Fruit fly (Drosophila melanogaster): ENCODE measurements around the gene Exo84.

Gene Exo84

dm6 chr3R:26072477-26072876 is 20.4 kb upstream of the Exo84 start (continued):
- TF ChIP-seq eve (GFP tag; optimal IDR thresholded peaks at IDR 0.05) (no peak), HLH4C (GFP tag; IDR thresholded peaks at IDR 0.05; ENCODE audit: partially characterized antibody) (no peak), CG2116 (GFP tag; optimal IDR thresholded peaks at IDR 0.05) (no peak), chn (GFP tag; optimal IDR thresholded peaks at IDR 0.05) (no peak), H15 (GFP tag; IDR thresholded peaks at IDR 0.05) (no peak), cas (GFP tag; IDR thresholded peaks at IDR 0.05) (no peak), CG6813 (GFP tag; optimal IDR thresholded peaks at IDR 0.05) (no peak), fu2 (GFP tag; optimal IDR thresholded peaks at IDR 0.05) (no peak), hbn (GFP tag; IDR thresholded peaks at IDR 0.05; ENCODE audit: partially characterized antibody) (no peak), ttk (GFP tag; IDR thresholded peaks at IDR 0.05) (peak; percentile 33; the same call in 1 of the 2 replicates), stwl (tag; optimal IDR thresholded peaks at IDR 0.05) (no peak), CG13894 (tag; optimal IDR thresholded peaks at IDR 0.05) (no peak), scrt (GFP tag; optimal IDR thresholded peaks at IDR 0.05) (no peak), GATAe (GFP tag; conservative IDR thresholded peaks at IDR 0.05) (no peak), dmrt99B (tag; optimal IDR thresholded peaks at IDR 0.05) (peak; percentile 40), hth (optimal IDR thresholded peaks at IDR 0.05) (no peak), Kr (GFP tag; optimal IDR thresholded peaks at IDR 0.05) (no peak), CG14014 (GFP tag; IDR thresholded peaks at IDR 0.05) (no peak), yki (optimal IDR thresholded peaks at IDR 0.05) (no peak), tll (GFP tag; optimal IDR thresholded peaks at IDR 0.05) (no peak), CG1647 (GFP tag; optimal IDR thresholded peaks at IDR 0.05) (no peak), abd-A (tag; optimal IDR thresholded peaks at IDR 0.05) (no peak), CG11723 (GFP tag; optimal IDR thresholded peaks at IDR 0.05) (no peak), Dip2 (GFP tag; IDR thresholded peaks at IDR 0.05) (no peak), lab (GFP tag; optimal IDR thresholded peaks at IDR 0.05) (no peak), Atf-2 (GFP tag; optimal IDR thresholded peaks at IDR 0.05) (no peak), CG18476 (GFP tag; optimal IDR thresholded peaks at IDR 0.05) (no peak), Lpt (GFP tag; optimal IDR thresholded peaks at IDR 0.05) (no peak), kni (GFP tag; optimal IDR thresholded peaks at IDR 0.05) (no peak), eyg (GFP tag; optimal IDR thresholded peaks at IDR 0.05) (no peak), Fer2 (tag; optimal IDR thresholded peaks at IDR 0.05) (no peak), dati (GFP tag; IDR thresholded peaks at IDR 0.05) (no peak), CG2202 (tag; optimal IDR thresholded peaks at IDR 0.05) (no peak), tup (GFP tag; optimal IDR thresholded peaks at IDR 0.05) (no peak), CG9437 (GFP tag; optimal IDR thresholded peaks at IDR 0.05) (no peak), PHDP (tag; optimal IDR thresholded peaks at IDR 0.05) (no peak), MTF-1 (GFP tag; optimal IDR thresholded peaks at IDR 0.05; ENCODE audit: borderline replicate concordance) (no peak), pan (optimal IDR thresholded peaks at IDR 0.05) (no peak), pan (GFP tag; optimal IDR thresholded peaks at IDR 0.05 in 1 of 2, IDR thresholded peaks at IDR 0.05 in 1 of 2) (peak in 1 of 2 experiments; percentile 50), CG1832 (GFP tag; optimal IDR thresholded peaks at IDR 0.05) (no peak), Nf-YA (GFP tag; IDR thresholded peaks at IDR 0.05) (no peak), Vsx1 (GFP tag; optimal IDR thresholded peaks at IDR 0.05) (no peak), CG17612 (GFP tag; IDR thresholded peaks at IDR 0.05) (no peak), CG7928 (GFP tag; optimal IDR thresholded peaks at IDR 0.05) (no peak), CG33557 (GFP tag; optimal IDR thresholded peaks at IDR 0.05) (no peak), CG17328 (GFP tag; IDR thresholded peaks at IDR 0.05) (peak; percentile 69), Usf (GFP tag; optimal IDR thresholded peaks at IDR 0.05) (no peak), YL-1 (GFP tag; optimal IDR thresholded peaks at IDR 0.05) (no peak), cad (GFP tag; optimal IDR thresholded peaks at IDR 0.05) (no peak), gem (tag; optimal IDR thresholded peaks at IDR 0.05) (peak; percentile 51), vvl (GFP tag; IDR thresholded peaks at IDR 0.05) (peak; percentile 80), CG2875 (GFP tag; optimal IDR thresholded peaks at IDR 0.05) (no peak)

Measured in whole organism, embryonic.